Worm (Caenorhabditis elegans): ENCODE measurements around the gene Y43F8B.19.

DNA sequence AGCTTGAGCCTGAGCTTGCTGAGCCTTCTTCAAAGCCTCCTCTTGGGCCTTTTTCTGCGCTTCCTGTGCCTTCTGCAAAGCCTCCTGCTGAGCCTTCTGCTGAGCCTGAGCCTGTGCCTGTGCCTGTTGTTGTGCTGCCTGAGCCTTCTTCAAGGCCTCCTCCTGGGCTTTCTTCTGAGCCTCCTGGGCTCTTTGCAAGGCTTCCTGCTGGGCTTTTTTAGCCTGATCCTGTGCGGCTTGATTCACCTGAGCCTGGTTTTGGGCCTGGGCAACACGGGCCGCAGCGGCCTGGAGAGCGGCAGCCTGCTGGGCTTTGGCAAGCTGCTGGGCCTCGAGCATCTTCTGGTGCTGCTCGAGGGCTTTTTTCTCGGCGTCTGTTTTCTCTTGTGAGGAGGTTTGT is 32.9 kb upstream of the Y43F8B.19 start:
- no peak for TF ChIP-seq nfya-1 (tag; optimal IDR thresholded peaks at IDR 0.05)
- TF ChIP-seq rnt-1 (tag; optimal IDR thresholded peaks at IDR 0.05), result no peak
- TF ChIP-seq che-1 (tag; optimal IDR thresholded peaks at IDR 0.05), result no peak
- no peak for TF ChIP-seq pha-2 (tag; optimal IDR thresholded peaks at IDR 0.05)
- TF ChIP-seq pqm-1 (tag; optimal IDR thresholded peaks at IDR 0.05), result no peak
- no peak for TF ChIP-seq lim-6 (tag; optimal IDR thresholded peaks at IDR 0.05)
- no peak for TF ChIP-seq fkh-10 (GFP tag; optimal IDR thresholded peaks at IDR 0.05)
- no peak for TF ChIP-seq unc-86 (tag; optimal IDR thresholded peaks at IDR 0.05)

Data from whole organism, late embryonic.